Worm (Caenorhabditis elegans): Measurements from ENCODE around the gene mks-2.

ce11 chrII:6171228-6171627, 48.0 kb downstream of the mks-2 start, which contains the start of gene F40H3.3:
- TF ChIP-seq nhr-23 (tag; optimal IDR thresholded peaks at IDR 0.05): no peak
- TF ChIP-seq R02D3.7 (tag; optimal IDR thresholded peaks at IDR 0.05): no peak
- TF ChIP-seq dmd-4 (tag; optimal IDR thresholded peaks at IDR 0.05): no peak
